Worm (Caenorhabditis elegans) whole organism, L4 larva: ENCODE results near the gene ZK632.11.

Experiments
- daf-16 ChIP-seq, 3 experiments: sonication (generic microtip); optimal IDR thresholded peaks; 2 replicates each; lab custom pipeline; 2016 to 2017; ENCODE audit warnings: missing genetic modification characterization in 3 of 3, missing genetic modification reagents in 3 of 3, mild to moderate bottlenecking in 2 of 3, missing compliant biosample characterization in 2 of 3, missing biosample characterization in 1 of 3, moderate library complexity in 1 of 3
- jun-1 ChIP-seq: fragments of 150-350 bp; optimal IDR thresholded peaks from 2 replicates; lab custom pipeline; 2014; ENCODE audit warnings: missing biosample characterization, missing genetic modification reagents, missing genetic modification characterization
- pha-4 ChIP-seq, 2 experiments: fragments of 150-350 bp in 1 of 2; fragments of 200-800 bp in 1 of 2; sonication (Bioruptor generic) in 1 of 2; IDR thresholded peaks in 1 of 2; optimal IDR thresholded peaks in 1 of 2; 2 replicates each; pipeline versions ENCODE4 v1.3.6 to Lab custom; 2014 to 2022; ENCODE audit warnings: missing genetic modification characterization in 2 of 2, missing genetic modification reagents in 2 of 2, missing biosample characterization in 1 of 2, missing compliant biosample characterization in 1 of 2
- snpc-4 ChIP-seq: fragments of 150-350 bp; optimal IDR thresholded peaks from 2 replicates; lab custom pipeline; 2014; ENCODE audit warnings: missing biosample characterization, missing genetic modification characterization
- unc-130 ChIP-seq: sonication (generic microtip); optimal IDR thresholded peaks from 2 replicates; lab custom pipeline; 2016; ENCODE audit warnings: missing genetic modification reagents, missing genetic modification characterization, missing compliant biosample characterization
- unc-62 ChIP-seq, 3 experiments: fragments of 150-350 bp in 1 of 3; sonication (generic microtip); optimal IDR thresholded peaks in 2 of 3; peaks in 1 of 3; 1 replicate in 1 of 3; 2 replicates in 2 of 3; lab custom pipeline; 2014 to 2017; ENCODE audit warnings: missing biosample characterization in 3 of 3, missing genetic modification characterization in 3 of 3, missing genetic modification reagents in 3 of 3, missing genotype in 1 of 3

ce11 chrIII:9780254-9780653 is 47.5 kb upstream of the ZK632.11 start, which contains the start of gene sqv-3:
- no peak for TF ChIP-seq pha-4 (GFP tag; IDR thresholded peaks at IDR 0.05; lab: Robert Waterston, UW)
- TF ChIP-seq pha-4 (tag; optimal IDR thresholded peaks at IDR 0.05; lab: Kevin White, UChicago): no peak
- TF ChIP-seq unc-130 (GFP tag; lab: Kevin White, UChicago): no peak
- TF ChIP-seq snpc-4 (tag; lab: Kevin White, UChicago): no peak
- TF ChIP-seq jun-1 (tag; lab: Kevin White, UChicago): no peak
- no peak for TF ChIP-seq daf-16 (GFP tag; optimal IDR thresholded peaks at IDR 0.05; lab: Kevin White, UChicago)
- no peak for TF ChIP-seq daf-16 (tag; optimal IDR thresholded peaks at IDR 0.05; lab: Kevin White, UChicago)
- no peak for TF ChIP-seq unc-62 (GFP tag; optimal IDR thresholded peaks at IDR 0.05 in 1 of 2; lab: Kevin White, UChicago)
- TF ChIP-seq unc-62 (tag; optimal IDR thresholded peaks at IDR 0.05; lab: Kevin White, UChicago): no peak
